Worm (Caenorhabditis elegans): ENCODE data around the gene lido-15.

DNA sequence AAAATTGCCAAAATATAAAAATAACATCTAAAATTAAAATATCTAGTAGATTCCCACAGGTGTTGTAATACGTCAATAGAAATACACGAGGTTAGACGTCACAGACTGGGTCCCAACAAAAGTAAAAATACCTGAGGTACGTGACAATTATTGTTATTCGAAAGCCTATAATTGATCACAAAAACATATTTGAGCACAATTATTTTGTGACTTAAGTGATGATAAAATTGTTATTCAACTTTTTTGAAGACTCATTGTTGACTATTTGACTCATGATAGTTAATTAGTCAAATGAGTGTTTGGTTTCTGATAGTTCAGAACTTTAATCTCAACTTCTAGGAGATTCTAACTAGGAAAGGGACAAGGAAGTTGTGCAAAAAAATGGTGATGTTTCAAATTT is 34.3 kb upstream of the lido-15 start:
- TF ChIP-seq elt-4 (tag; optimal IDR thresholded peaks at IDR 0.05) (no peak), hlh-6 (tag; optimal IDR thresholded peaks at IDR 0.05) (no peak)
